Worm (Caenorhabditis elegans): ENCODE results near the gene Y77E11A.12.
A peak's percentile ranks its signal among the peaks of the same experiment; 100 is the strongest.

Gene Y77E11A.12

ce11 chrIV:1419795-1420509 is 55.0 kb downstream of the Y77E11A.12 start, which contains the start of gene Y77E11A.7 (continued):
- TF ChIP-seq ztf-25 (GFP tag; IDR thresholded peaks at IDR 0.05), result 0 out of 2 replicates have a peak, but pooled peaks have one; percentile 40
- no peak for TF ChIP-seq ZK185.1 (tag; optimal IDR thresholded peaks at IDR 0.05; ENCODE audit: poor library complexity, severe bottlenecking)
- no peak for TF ChIP-seq efl-1 (GFP tag; optimal IDR thresholded peaks at IDR 0.05)
- TF ChIP-seq F33H1.4 (GFP tag; IDR thresholded peaks at IDR 0.05), result peak; percentile 98
- TF ChIP-seq athp-1 (tag; optimal IDR thresholded peaks at IDR 0.05), result peak; percentile 26
- no peak for TF ChIP-seq akir-1 (GFP tag; optimal IDR thresholded peaks at IDR 0.05)
- TF ChIP-seq ceh-91 (GFP tag; IDR thresholded peaks at IDR 0.05), result peak; percentile 69; the same call in 1 of the 2 replicates
- peak; percentile 58 for TF ChIP-seq pha-4 (tag; optimal IDR thresholded peaks at IDR 0.05)
- TF ChIP-seq ztf-28 (GFP tag; IDR thresholded peaks at IDR 0.05), result no peak
- no peak for TF ChIP-seq F57C9.4 (tag; optimal IDR thresholded peaks at IDR 0.05)
- no peak for TF ChIP-seq snpc-1.3 (tag; optimal IDR thresholded peaks at IDR 0.05; ENCODE audit: insufficient read depth)
- TF ChIP-seq Y79H2A.3 (GFP tag; conservative IDR thresholded peaks at IDR 0.05), result no peak
- no peak for TF ChIP-seq unc-130 (GFP tag; optimal IDR thresholded peaks at IDR 0.05)
- TF ChIP-seq nfyb-1 (GFP tag; IDR thresholded peaks at IDR 0.05), result peak; percentile 67; the same call in 1 of the 2 replicates
- no peak for TF ChIP-seq ceh-79 (tag; optimal IDR thresholded peaks at IDR 0.05)
- peak; percentile 66 for TF ChIP-seq egrh-3 (GFP tag; IDR thresholded peaks at IDR 0.05)
- peak; percentile 53 for TF ChIP-seq attf-3 (GFP tag; conservative IDR thresholded peaks at IDR 0.05)
- TF ChIP-seq ztf-6 (GFP tag; IDR thresholded peaks at IDR 0.05), result no peak
- peak; percentile 52 for TF ChIP-seq F23B12.7 (tag; optimal IDR thresholded peaks at IDR 0.05; ENCODE audit: insufficient read depth)
- no peak for TF ChIP-seq hrde-1 (tag; optimal IDR thresholded peaks at IDR 0.05; ENCODE audit: borderline replicate concordance)
- TF ChIP-seq fkh-3 (tag; optimal IDR thresholded peaks at IDR 0.05), result no peak
- no peak for TF ChIP-seq hlh-26 (GFP tag; conservative IDR thresholded peaks at IDR 0.05)
- no peak for TF ChIP-seq B0261.1 (tag; optimal IDR thresholded peaks at IDR 0.05)
- TF ChIP-seq Y95B8A.8 (GFP tag; IDR thresholded peaks at IDR 0.05), result 0 out of 2 replicates have a peak, but pooled peaks have one; percentile 10
- 0 out of 2 replicates have a peak, but pooled peaks have one; percentile 34 for TF ChIP-seq bed-2 (GFP tag; IDR thresholded peaks at IDR 0.05)
- TF ChIP-seq attf-6 (GFP tag; IDR thresholded peaks at IDR 0.05), result no peak
- no peak for TF ChIP-seq lag-1 (GFP tag; IDR thresholded peaks at IDR 0.05)
- no peak for TF ChIP-seq B0035.1 (tag; optimal IDR thresholded peaks at IDR 0.05)
- peak; percentile 94 for TF ChIP-seq dox-1 (GFP tag; IDR thresholded peaks at IDR 0.05)
- peak in 1 of 2 experiments; percentile 3 for TF ChIP-seq rec-8 (tag; optimal IDR thresholded peaks at IDR 0.05)
- no peak for TF ChIP-seq hsf-1 (GFP tag; IDR thresholded peaks at IDR 0.05)
- TF ChIP-seq sptf-2 (GFP tag; optimal IDR thresholded peaks at IDR 0.05), result peak; percentile 58
- no peak for TF ChIP-seq ets-4 (GFP tag; optimal IDR thresholded peaks at IDR 0.05)
- no peak for TF ChIP-seq F37B4.10 (GFP tag; IDR thresholded peaks at IDR 0.05)
- no peak for TF ChIP-seq mes-4 (tag; optimal IDR thresholded peaks at IDR 0.05)
- TF ChIP-seq sdz-38 (tag; optimal IDR thresholded peaks at IDR 0.05), result no peak
- TF ChIP-seq lir-1 (GFP tag; conservative IDR thresholded peaks at IDR 0.05), result peak; percentile 42; the same call in 1 of the 2 replicates
- peak; percentile 61; the same call in 1 of the 2 replicates for TF ChIP-seq K11D2.4 (GFP tag; IDR thresholded peaks at IDR 0.05)
- no peak for TF ChIP-seq bed-1 (GFP tag; IDR thresholded peaks at IDR 0.05)
- peak; percentile 95 for TF ChIP-seq lsl-1 (GFP tag; optimal IDR thresholded peaks at IDR 0.05)
- no peak for TF ChIP-seq repo-1 (tag; optimal IDR thresholded peaks at IDR 0.05)
- no peak for TF ChIP-seq somi-1 (GFP tag; optimal IDR thresholded peaks at IDR 0.05)
- TF ChIP-seq let-607 (tag; optimal IDR thresholded peaks at IDR 0.05), result peak; percentile 17 to 38
- TF ChIP-seq unc-62 (GFP tag; optimal IDR thresholded peaks at IDR 0.05), result no peak
- peak; percentile 94 for TF ChIP-seq K12H6.12 (tag; optimal IDR thresholded peaks at IDR 0.05)
- no peak for TF ChIP-seq mel-28 (tag; optimal IDR thresholded peaks at IDR 0.05; ENCODE audit: borderline replicate concordance)

Measured in whole organism, young adult.